Fruit fly (Drosophila melanogaster) whole organism, embryonic: ENCODE measurements around the gene Aps.

Source experiments
- Abd-B ChIP-seq: fragments of 200-800 bp; sonication (Bioruptor generic); optimal IDR thresholded peaks from 2 replicates; lab custom pipeline; 2018; ENCODE audit warnings: missing biosample characterization, mild to moderate bottlenecking, missing genetic modification characterization, moderate library complexity
- Bdp1 ChIP-seq: fragments of 200-800 bp; sonication (Bioruptor generic); optimal IDR thresholded peaks from 3 replicates; lab custom pipeline; 2016; ENCODE audit warnings: missing biosample characterization, missing genetic modification characterization
- CG10274 ChIP-seq: fragments of 200-800 bp; sonication (Bioruptor generic); optimal IDR thresholded peaks from 3 replicates; lab custom pipeline; 2017; ENCODE audit warnings: missing biosample characterization, mild to moderate bottlenecking, missing genetic modification characterization
- CG10543 ChIP-seq: fragments of 200-800 bp; sonication (Bioruptor generic); optimal IDR thresholded peaks from 3 replicates; lab custom pipeline; 2017; ENCODE audit warnings: missing biosample characterization, mild to moderate bottlenecking, missing genetic modification characterization, moderate library complexity
- CG11398 ChIP-seq: fragments of 200-800 bp; sonication (Bioruptor generic); optimal IDR thresholded peaks from 2 replicates; lab custom pipeline; 2016; ENCODE audit warnings: missing biosample characterization, missing genetic modification characterization
- CG11504 ChIP-seq: fragments of 200-800 bp; sonication (Bioruptor generic); optimal IDR thresholded peaks from 3 replicates; lab custom pipeline; 2019; ENCODE audit warnings: missing biosample characterization, mild to moderate bottlenecking, missing genetic modification characterization, moderate library complexity
- CG11560 ChIP-seq: fragments of 200-800 bp; sonication (Bioruptor generic); IDR thresholded peaks from 3 replicates; pipeline ENCODE4 v1.3.6; 2022; ENCODE audit warnings: missing biosample characterization, missing genetic modification characterization
- CG12299 ChIP-seq: fragments of 200-800 bp; sonication (Bioruptor generic); optimal IDR thresholded peaks from 2 replicates; lab custom pipeline; 2018; ENCODE audit warnings: missing biosample characterization, mild to moderate bottlenecking, missing genetic modification characterization
- CG1529 ChIP-seq: fragments of 200-800 bp; sonication (Bioruptor generic); optimal IDR thresholded peaks from 3 replicates; lab custom pipeline; 2018; ENCODE audit warnings: missing biosample characterization, missing genetic modification characterization
- CG1603 ChIP-seq: fragments of 200-800 bp; sonication (Bioruptor generic); optimal IDR thresholded peaks from 2 replicates; lab custom pipeline; 2019; ENCODE audit warnings: missing biosample characterization, mild to moderate bottlenecking, missing genetic modification characterization, moderate library complexity
- CG16863 ChIP-seq: fragments of 200-800 bp; sonication (Bioruptor generic); optimal IDR thresholded peaks from 3 replicates; lab custom pipeline; 2016; ENCODE audit warnings: missing biosample characterization, missing genetic modification characterization
- CG17912 ChIP-seq: fragments of 200-800 bp; sonication (Bioruptor generic); optimal IDR thresholded peaks from 2 replicates; lab custom pipeline; 2018; ENCODE audit warnings: missing biosample characterization, mild to moderate bottlenecking, missing genetic modification characterization
- CG30020 ChIP-seq: fragments of 200-800 bp; optimal IDR thresholded peaks from 2 replicates; lab custom pipeline; 2019; ENCODE audit warnings: missing biosample characterization, mild to moderate bottlenecking, missing genetic modification characterization, moderate library complexity
- CG31224 ChIP-seq: fragments of 200-800 bp; sonication (Bioruptor generic); IDR thresholded peaks from 2 replicates; pipeline ENCODE4 v1.3.6; 2022; ENCODE audit warnings: missing biosample characterization, missing genetic modification characterization
- CG4404 ChIP-seq: fragments of 200-800 bp; sonication (Bioruptor generic); IDR thresholded peaks from 2 replicates; pipeline ENCODE4 v1.3.6; 2022; ENCODE audit warnings: missing biosample characterization, missing genetic modification characterization
- CG4424 ChIP-seq: fragments of 200-800 bp; sonication (Bioruptor generic); optimal IDR thresholded peaks from 3 replicates; lab custom pipeline; 2016; ENCODE audit warnings: missing biosample characterization, missing genetic modification characterization
- CG4707 ChIP-seq: fragments of 200-800 bp; sonication (Bioruptor generic); optimal IDR thresholded peaks from 2 replicates; lab custom pipeline; 2018; ENCODE audit warnings: missing biosample characterization, mild to moderate bottlenecking, missing genetic modification characterization, moderate library complexity
- CG5180 ChIP-seq: fragments of 200-800 bp; sonication (Bioruptor generic); optimal IDR thresholded peaks from 3 replicates; lab custom pipeline; 2017; ENCODE audit warnings: missing biosample characterization, missing genetic modification characterization, mild to moderate bottlenecking, moderate library complexity, missing genetic modification reagents
- CG6272 ChIP-seq: fragments of 200-800 bp; sonication (Bioruptor generic); IDR thresholded peaks from 2 replicates; pipeline ENCODE4 v1.3.6; 2022; ENCODE audit warnings: missing biosample characterization, missing genetic modification characterization
- CG6654 ChIP-seq: fragments of 200-800 bp; sonication (Bioruptor generic); optimal IDR thresholded peaks from 2 replicates; lab custom pipeline; 2017; ENCODE audit warnings: missing biosample characterization, mild to moderate bottlenecking, missing genetic modification characterization
- CG6791 ChIP-seq: fragments of 200-800 bp; sonication (Bioruptor generic); IDR thresholded peaks from 3 replicates; pipeline ENCODE4 v1.3.6; 2022; ENCODE audit warnings: missing biosample characterization, missing genetic modification characterization; ENCODE audit not compliant: partially characterized antibody
- CG6813 ChIP-seq: fragments of 200-800 bp; sonication (Bioruptor generic); optimal IDR thresholded peaks from 2 replicates; lab custom pipeline; 2017; ENCODE audit warnings: missing biosample characterization, missing genetic modification characterization, mild to moderate bottlenecking, moderate library complexity, missing genetic modification reagents
- CG9215 ChIP-seq: fragments of 200-800 bp; sonication (Bioruptor generic); IDR thresholded peaks from 2 replicates; pipeline ENCODE4 v1.3.6; 2022; ENCODE audit warnings: missing biosample characterization, missing genetic modification characterization
- Elba2 ChIP-seq: fragments of 200-800 bp; sonication (Bioruptor generic); optimal IDR thresholded peaks from 3 replicates; lab custom pipeline; 2016; ENCODE audit warnings: missing biosample characterization, missing genetic modification characterization
- GATAe ChIP-seq: fragments of 200-800 bp; sonication (Bioruptor generic); conservative IDR thresholded peaks from 2 replicates; pipeline ENCODE4 v1.3.6; 2022; ENCODE audit warnings: missing biosample characterization, missing genetic modification characterization
- HLH54F ChIP-seq: fragments of 200-800 bp; sonication (Bioruptor generic); optimal IDR thresholded peaks from 3 replicates; lab custom pipeline; 2016; ENCODE audit warnings: missing biosample characterization, missing genetic modification characterization
- Hr51 ChIP-seq, 2 experiments: fragments of 200-800 bp; sonication (Bioruptor generic); optimal IDR thresholded peaks; 2 replicates in 1 of 2; 3 replicates in 1 of 2; lab custom pipeline; 2016 to 2018; ENCODE audit warnings: missing biosample characterization in 2 of 2, missing genetic modification characterization in 2 of 2, mild to moderate bottlenecking in 1 of 2, moderate library complexity in 1 of 2
- Jarid2 ChIP-seq: fragments of 200-800 bp; sonication (Bioruptor generic); optimal IDR thresholded peaks from 3 replicates; lab custom pipeline; 2017; ENCODE audit warnings: mild to moderate bottlenecking, missing biosample characterization, missing genetic modification reagents, missing genetic modification characterization
- Kr ChIP-seq: fragments of 200-800 bp; sonication (Bioruptor generic); optimal IDR thresholded peaks from 2 replicates; lab custom pipeline; 2017; ENCODE audit warnings: missing biosample characterization, mild to moderate bottlenecking, missing genetic modification characterization
- Neu2 ChIP-seq: fragments of 200-800 bp; sonication (Bioruptor generic); optimal IDR thresholded peaks from 3 replicates; lab custom pipeline; 2016; ENCODE audit warnings: missing biosample characterization, missing genetic modification characterization, borderline replicate concordance
- Nf-YB ChIP-seq: fragments of 200-800 bp; sonication (Bioruptor generic); optimal IDR thresholded peaks from 3 replicates; lab custom pipeline; 2019; ENCODE audit warnings: missing biosample characterization, mild to moderate bottlenecking, missing genetic modification characterization, moderate library complexity
- PHDP ChIP-seq: fragments of 200-800 bp; sonication (Bioruptor generic); optimal IDR thresholded peaks from 3 replicates; lab custom pipeline; 2018; ENCODE audit warnings: missing biosample characterization, mild to moderate bottlenecking, missing genetic modification characterization, moderate library complexity
- Xrp1 ChIP-seq: fragments of 200-800 bp; sonication (Bioruptor generic); IDR thresholded peaks from 2 replicates; pipeline ENCODE4 v1.3.6; 2022; ENCODE audit warnings: missing biosample characterization, missing genetic modification characterization
- YL-1 ChIP-seq: fragments of 200-800 bp; sonication (Bioruptor generic); optimal IDR thresholded peaks from 3 replicates; lab custom pipeline; 2017; ENCODE audit warnings: missing biosample characterization, mild to moderate bottlenecking, missing genetic modification characterization
- ash1 ChIP-seq: fragments of 200-800 bp; sonication (Bioruptor generic); optimal IDR thresholded peaks from 2 replicates; lab custom pipeline; 2018; ENCODE audit warnings: missing biosample characterization, mild to moderate bottlenecking, missing genetic modification characterization
- caup ChIP-seq: fragments of 200-800 bp; sonication (Bioruptor generic); optimal IDR thresholded peaks from 3 replicates; lab custom pipeline; 2017; ENCODE audit warnings: missing biosample characterization, mild to moderate bottlenecking, missing genetic modification characterization, moderate library complexity; ENCODE audit not compliant: severe bottlenecking
- chinmo ChIP-seq: fragments of 200-800 bp; sonication (Bioruptor generic); IDR thresholded peaks from 4 replicates; pipeline ENCODE4 v1.3.6; 2022; ENCODE audit warnings: missing biosample characterization, missing genetic modification characterization; ENCODE audit not compliant: partially characterized antibody
- crc ChIP-seq: fragments of 200-800 bp; sonication (Bioruptor generic); optimal IDR thresholded peaks from 2 replicates; lab custom pipeline; 2016; ENCODE audit warnings: missing biosample characterization, missing genetic modification characterization
- croc ChIP-seq: fragments of 200-800 bp; sonication (Bioruptor generic); conservative IDR thresholded peaks from 3 replicates; pipeline ENCODE4 v1.3.6; 2022; ENCODE audit warnings: missing biosample characterization, missing genetic modification characterization
- dpn ChIP-seq, 2 experiments: fragments of 200-800 bp; sonication (Bioruptor generic); optimal IDR thresholded peaks; 3 replicates each; lab custom pipeline; 2016; ENCODE audit warnings: missing biosample characterization in 2 of 2, missing genetic modification characterization in 2 of 2
- gfzf ChIP-seq: fragments of 200-800 bp; sonication (Bioruptor generic); optimal IDR thresholded peaks from 2 replicates; lab custom pipeline; 2016; ENCODE audit warnings: missing biosample characterization, mild to moderate bottlenecking, missing genetic modification characterization, moderate library complexity
- jumu ChIP-seq: fragments of 200-800 bp; sonication (Bioruptor generic); optimal IDR thresholded peaks from 3 replicates; lab custom pipeline; 2016; ENCODE audit warnings: missing biosample characterization, missing genetic modification characterization
- mld ChIP-seq: fragments of 200-800 bp; sonication (Bioruptor generic); IDR thresholded peaks from 3 replicates; pipeline ENCODE4 v1.3.6; 2022; ENCODE audit warnings: missing biosample characterization, missing genetic modification characterization; ENCODE audit not compliant: partially characterized antibody
- otp ChIP-seq: fragments of 200-800 bp; sonication (Bioruptor generic); IDR thresholded peaks from 3 replicates; pipeline ENCODE4, ENCODE4 v1.3.6; 2022; ENCODE audit warnings: missing biosample characterization, missing genetic modification characterization
- peb ChIP-seq: fragments of 200-800 bp; sonication (Bioruptor generic); IDR thresholded peaks from 2 replicates; pipeline ENCODE4 v1.3.6; 2022; ENCODE audit warnings: missing biosample characterization, missing genetic modification characterization
- pfk ChIP-seq: fragments of 200-800 bp; sonication (Bioruptor generic); optimal IDR thresholded peaks from 2 replicates; lab custom pipeline; 2018; ENCODE audit warnings: missing biosample characterization, mild to moderate bottlenecking, missing genetic modification characterization, moderate library complexity
- salm ChIP-seq: fragments of 200-800 bp; sonication (Bioruptor generic); optimal IDR thresholded peaks from 2 replicates; lab custom pipeline; 2018; ENCODE audit warnings: missing biosample characterization, mild to moderate bottlenecking, missing genetic modification characterization
- slou ChIP-seq: fragments of 200-800 bp; sonication (Bioruptor generic); optimal IDR thresholded peaks from 3 replicates; lab custom pipeline; 2016; ENCODE audit warnings: missing biosample characterization, missing genetic modification characterization

The Aps gene

DNA sequence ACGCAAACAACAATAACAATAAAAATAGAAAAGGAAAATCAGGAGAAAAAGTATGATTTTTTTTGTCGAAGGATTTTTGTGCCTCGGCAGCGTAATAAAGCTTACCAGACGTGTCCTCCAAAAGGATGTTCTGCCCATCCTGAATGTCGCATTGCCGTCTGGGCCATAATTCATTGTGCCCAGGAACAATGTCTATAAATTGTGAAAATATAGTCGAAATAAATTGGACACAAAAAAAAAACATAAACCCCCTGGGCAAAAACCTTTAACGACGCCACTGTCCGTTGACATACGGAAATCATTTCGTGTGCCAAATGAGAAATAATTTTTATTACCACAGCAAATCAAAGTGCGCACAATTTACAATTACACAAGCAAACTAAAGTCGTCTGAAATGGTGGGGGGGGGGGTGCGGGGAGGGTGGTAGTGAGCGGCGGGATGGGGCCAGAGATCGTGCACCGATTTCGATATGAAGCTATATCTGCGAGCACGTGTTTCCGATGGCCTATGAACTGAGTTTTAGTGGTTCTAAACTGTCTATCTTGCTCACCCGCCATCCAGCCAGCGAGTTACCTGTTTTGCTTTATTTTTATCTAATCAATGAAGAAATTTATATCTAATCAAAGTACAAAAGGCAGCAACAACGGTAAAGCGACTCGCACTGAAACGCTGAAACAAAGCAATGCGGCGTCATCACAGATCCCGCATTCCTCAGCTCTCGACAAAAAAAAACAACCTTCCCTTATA, 32.1 kb downstream of the Aps start (continued):
- TF ChIP-seq CG17912 (GFP tag; lab: Kevin White, UChicago) (no peak), pfk (no peak), CG10274 (GFP tag; lab: Kevin White, UChicago) (peak; percentile 32), CG10543 (GFP tag; lab: Kevin White, UChicago) (peak; percentile 54), jumu (GFP tag; lab: Kevin White, UChicago) (peak; percentile 18), croc (GFP tag; lab: Robert Waterston, UW) (no peak), mld (GFP tag; lab: Robert Waterston, UW) (no peak), CG4424 (GFP tag; lab: Kevin White, UChicago) (peak; percentile 18), Hr51 (GFP tag; optimal IDR thresholded peaks at IDR 0.05; lab: Kevin White, UChicago) (peak in 1 of 2 experiments; percentile 51), Abd-B (GFP tag; lab: Kevin White, UChicago) (no peak), CG12299 (tag; lab: Kevin White, UChicago) (no peak), CG6654 (GFP tag; lab: Kevin White, UChicago) (no peak), chinmo (GFP tag; lab: Robert Waterston, UW) (0 out of 4 replicates have a peak, but pooled peaks have one; percentile 41), salm (tag; lab: Kevin White, UChicago) (no peak), CG5180 (GFP tag; lab: Kevin White, UChicago) (no peak), GATAe (no peak; the same call in 1 of the 2 replicates), CG6813 (GFP tag; lab: Kevin White, UChicago) (peak; percentile 2), Bdp1 (GFP tag; lab: Kevin White, UChicago) (no peak), peb (GFP tag; lab: Robert Waterston, UW) (no peak), crc (GFP tag; lab: Kevin White, UChicago) (no peak), slou (GFP tag; lab: Kevin White, UChicago) (no peak), otp (GFP tag; lab: Robert Waterston, UW) (no peak), CG4404 (GFP tag; lab: Robert Waterston, UW) (no peak), PHDP (tag; lab: Kevin White, UChicago) (peak; percentile 28), Nf-YB (GFP tag; lab: Kevin White, UChicago) (no peak), Kr (GFP tag; lab: Kevin White, UChicago) (no peak), HLH54F (no peak), CG6791 (GFP tag; lab: Robert Waterston, UW) (no peak), CG9215 (GFP tag; lab: Robert Waterston, UW) (no peak; the same call in 1 of the 2 replicates), CG1529 (GFP tag; lab: Kevin White, UChicago) (no peak), CG4707 (GFP tag; lab: Kevin White, UChicago) (no peak), CG11398 (GFP tag; lab: Kevin White, UChicago) (no peak), Elba2 (GFP tag; lab: Kevin White, UChicago) (no peak), Neu2 (no peak), Jarid2 (GFP tag; lab: Kevin White, UChicago) (no peak), CG1603 (tag; lab: Kevin White, UChicago) (no peak), caup (GFP tag; lab: Kevin White, UChicago) (peak; percentile 14), CG16863 (GFP tag; lab: Kevin White, UChicago) (no peak), CG30020 (no peak), CG6272 (GFP tag; lab: Robert Waterston, UW) (no peak), CG11504 (tag; lab: Kevin White, UChicago) (peak; percentile 41), ash1 (GFP tag; lab: Kevin White, UChicago) (no peak), dpn (GFP tag; optimal IDR thresholded peaks at IDR 0.05; lab: Kevin White, UChicago) (peak; percentile 27 to 35), gfzf (GFP tag; lab: Kevin White, UChicago) (no peak), Xrp1 (GFP tag; lab: Robert Waterston, UW) (no peak), CG11560 (0 out of 3 replicates have a peak, but pooled peaks have one; percentile 59), YL-1 (GFP tag; lab: Kevin White, UChicago) (no peak), CG31224 (GFP tag; lab: Robert Waterston, UW) (peak; percentile 62; the same call in 1 of the 2 replicates)
